Fruit fly (Drosophila melanogaster) Kc167 (cell line): ENCODE data around the gene dgt4.

Source experiments
- Myc ChIP-seq: fragments of >200 bp; optimal IDR thresholded peaks from 2 replicates; lab custom pipeline; 2017; ENCODE audit warnings: missing external identifiers
- Sin3A ChIP-seq: fragments of >200 bp; optimal IDR thresholded peaks from 2 replicates; lab custom pipeline; 2018; ENCODE audit warnings: missing external identifiers
- h ChIP-seq: fragments of >200 bp; optimal IDR thresholded peaks from 3 replicates; lab custom pipeline; 2018; ENCODE audit warnings: missing external identifiers
- psq ChIP-seq: fragments of >200 bp; optimal IDR thresholded peaks from 2 replicates; lab custom pipeline; 2017; ENCODE audit warnings: missing external identifiers

- no peak for TF ChIP-seq psq (lab: Kevin White, UChicago)
- TF ChIP-seq Myc (lab: Kevin White, UChicago), result no peak
- no peak for TF ChIP-seq Sin3A (lab: Kevin White, UChicago)
- no peak for TF ChIP-seq h
These were observed 7.7 kb upstream of the dgt4 start, which contains the start of gene cib for dm6 chrX:4105830-4106233.
